Fruit fly (Drosophila melanogaster) whole organism, embryonic: ENCODE measurements around the gene CG32483.

ENCODE experiments used
- Awh ChIP-seq: fragments of 200-800 bp; sonication (Bioruptor generic); IDR thresholded peaks from 2 replicates; pipeline ENCODE4, ENCODE4 v1.3.6; 2022; ENCODE audit warnings: missing biosample characterization, missing genetic modification characterization
- CG10209 ChIP-seq: fragments of 200-800 bp; sonication (Bioruptor generic); optimal IDR thresholded peaks from 3 replicates; lab custom pipeline; 2017; ENCODE audit warnings: missing biosample characterization, mild to moderate bottlenecking, missing genetic modification characterization, missing genetic modification reagents
- CG10267 ChIP-seq: fragments of 200-800 bp; sonication (Bioruptor generic); optimal IDR thresholded peaks from 2 replicates; lab custom pipeline; 2018; ENCODE audit warnings: missing biosample characterization, mild to moderate bottlenecking, missing genetic modification characterization, moderate library complexity
- CG11247 ChIP-seq: fragments of 200-800 bp; sonication (Bioruptor generic); IDR thresholded peaks from 2 replicates; pipeline ENCODE4 v1.3.6; 2022; ENCODE audit warnings: missing biosample characterization, missing genetic modification characterization
- CG11504 ChIP-seq: fragments of 200-800 bp; sonication (Bioruptor generic); optimal IDR thresholded peaks from 3 replicates; lab custom pipeline; 2019; ENCODE audit warnings: missing biosample characterization, mild to moderate bottlenecking, missing genetic modification characterization, moderate library complexity
- CG11696 ChIP-seq: fragments of 200-800 bp; sonication (Bioruptor generic); IDR thresholded peaks from 2 replicates; pipeline ENCODE4 v1.3.6; 2022; ENCODE audit warnings: missing biosample characterization, missing genetic modification characterization
- CG12744 ChIP-seq: fragments of 200-800 bp; sonication (Bioruptor generic); optimal IDR thresholded peaks from 2 replicates; lab custom pipeline; 2016; ENCODE audit warnings: missing biosample characterization, missing genetic modification characterization
- CG15514 ChIP-seq: fragments of 200-800 bp; sonication (Bioruptor generic); optimal IDR thresholded peaks from 3 replicates; lab custom pipeline; 2017; ENCODE audit warnings: missing biosample characterization, missing genetic modification characterization, mild to moderate bottlenecking, moderate library complexity, missing genetic modification reagents
- CG1603 ChIP-seq: fragments of 200-800 bp; sonication (Bioruptor generic); optimal IDR thresholded peaks from 2 replicates; lab custom pipeline; 2019; ENCODE audit warnings: missing biosample characterization, mild to moderate bottlenecking, missing genetic modification characterization, moderate library complexity
- CG17361 ChIP-seq: fragments of 200-800 bp; sonication (Bioruptor generic); IDR thresholded peaks from 3 replicates; pipeline ENCODE4 v1.3.6; 2022; ENCODE audit warnings: missing biosample characterization, missing genetic modification characterization
- CG17912 ChIP-seq: fragments of 200-800 bp; sonication (Bioruptor generic); optimal IDR thresholded peaks from 2 replicates; lab custom pipeline; 2018; ENCODE audit warnings: missing biosample characterization, mild to moderate bottlenecking, missing genetic modification characterization
- CG18599 ChIP-seq: fragments of 200-800 bp; sonication (Bioruptor generic); optimal IDR thresholded peaks from 3 replicates; lab custom pipeline; 2017; ENCODE audit warnings: missing biosample characterization, missing genetic modification characterization, mild to moderate bottlenecking, moderate library complexity, missing genetic modification reagents
- CG2199 ChIP-seq: fragments of 200-800 bp; sonication (Bioruptor generic); IDR thresholded peaks from 3 replicates; pipeline ENCODE4 v1.3.6; 2022; ENCODE audit warnings: missing biosample characterization, missing genetic modification characterization
- CG31388 ChIP-seq: fragments of 200-800 bp; sonication (Bioruptor generic); optimal IDR thresholded peaks from 2 replicates; lab custom pipeline; 2016; ENCODE audit warnings: missing biosample characterization, missing genetic modification characterization
- CG31441 ChIP-seq: fragments of 200-800 bp; sonication (Bioruptor generic); IDR thresholded peaks from 2 replicates; pipeline ENCODE4 v1.3.6; 2022; ENCODE audit warnings: missing biosample characterization, missing genetic modification characterization
- CG3726 ChIP-seq: fragments of 200-800 bp; sonication (Bioruptor generic); IDR thresholded peaks from 3 replicates; pipeline ENCODE4, ENCODE4 v1.3.6; 2022; ENCODE audit warnings: missing biosample characterization, missing genetic modification characterization
- CG4404 ChIP-seq: fragments of 200-800 bp; sonication (Bioruptor generic); IDR thresholded peaks from 2 replicates; pipeline ENCODE4 v1.3.6; 2022; ENCODE audit warnings: missing biosample characterization, missing genetic modification characterization
- CG4424 ChIP-seq: fragments of 200-800 bp; sonication (Bioruptor generic); optimal IDR thresholded peaks from 3 replicates; lab custom pipeline; 2016; ENCODE audit warnings: missing biosample characterization, missing genetic modification characterization
- CG4854 ChIP-seq: fragments of 200-800 bp; sonication (Bioruptor generic); optimal IDR thresholded peaks from 2 replicates; lab custom pipeline; 2016; ENCODE audit warnings: missing biosample characterization, missing genetic modification characterization, inconsistent platforms
- CG6175 ChIP-seq: fragments of 200-800 bp; sonication (Bioruptor generic); IDR thresholded peaks from 3 replicates; pipeline ENCODE4 v1.3.6; 2022; ENCODE audit warnings: missing biosample characterization, missing genetic modification characterization
- CG9215 ChIP-seq: fragments of 200-800 bp; sonication (Bioruptor generic); IDR thresholded peaks from 2 replicates; pipeline ENCODE4 v1.3.6; 2022; ENCODE audit warnings: missing biosample characterization, missing genetic modification characterization
- Dp ChIP-seq: fragments of 200-800 bp; sonication (Bioruptor generic); optimal IDR thresholded peaks from 2 replicates; lab custom pipeline; 2018; ENCODE audit warnings: missing biosample characterization, mild to moderate bottlenecking, missing genetic modification characterization, moderate library complexity
- Fer2 ChIP-seq: fragments of 200-800 bp; sonication (Bioruptor generic); optimal IDR thresholded peaks from 2 replicates; lab custom pipeline; 2018; ENCODE audit warnings: missing biosample characterization, mild to moderate bottlenecking, missing genetic modification characterization, moderate library complexity
- HmgZ ChIP-seq: fragments of 200-800 bp; sonication (Bioruptor generic); optimal IDR thresholded peaks from 2 replicates; lab custom pipeline; 2018; ENCODE audit warnings: missing biosample characterization, mild to moderate bottlenecking, missing genetic modification characterization
- Hsf ChIP-seq: fragments of 200-800 bp; sonication (Bioruptor generic); optimal IDR thresholded peaks from 3 replicates; lab custom pipeline; 2016; ENCODE audit warnings: missing biosample characterization, missing genetic modification characterization
- Kr ChIP-seq: fragments of 200-800 bp; sonication (Bioruptor generic); optimal IDR thresholded peaks from 2 replicates; lab custom pipeline; 2017; ENCODE audit warnings: missing biosample characterization, mild to moderate bottlenecking, missing genetic modification characterization
- Max ChIP-seq: fragments of 200-800 bp; sonication (Bioruptor generic); optimal IDR thresholded peaks from 2 replicates; lab custom pipeline; 2016; ENCODE audit warnings: missing biosample characterization, mild to moderate bottlenecking, missing genetic modification characterization
- Myb ChIP-seq: fragments of 200-800 bp; sonication (Bioruptor generic); optimal IDR thresholded peaks from 2 replicates; lab custom pipeline; 2016; ENCODE audit warnings: missing biosample characterization, missing genetic modification characterization
- Optix ChIP-seq: fragments of 200-800 bp; sonication (Bioruptor generic); IDR thresholded peaks from 3 replicates; pipeline ENCODE4 v1.3.6; 2022; ENCODE audit warnings: missing biosample characterization, missing genetic modification characterization
- Poxn ChIP-seq: fragments of 200-800 bp; sonication (Bioruptor generic); IDR thresholded peaks from 2 replicates; pipeline ENCODE4 v1.3.6; 2022; ENCODE audit warnings: missing biosample characterization, missing genetic modification characterization
- Ravus ChIP-seq: fragments of 200-800 bp; sonication (Bioruptor generic); IDR thresholded peaks from 2 replicates; pipeline ENCODE4 v1.3.6; 2022; ENCODE audit warnings: missing biosample characterization, missing genetic modification characterization
- Rfx ChIP-seq: fragments of 200-800 bp; sonication (Bioruptor generic); IDR thresholded peaks from 2 replicates; pipeline ENCODE4 v1.3.6; 2022; ENCODE audit warnings: missing biosample characterization, missing genetic modification characterization
- Sox100B ChIP-seq: fragments of 200-800 bp; sonication (Bioruptor generic); optimal IDR thresholded peaks from 3 replicates; lab custom pipeline; 2018; ENCODE audit warnings: missing biosample characterization, mild to moderate bottlenecking, missing genetic modification characterization
- Usf ChIP-seq: fragments of 200-800 bp; sonication (Bioruptor generic); optimal IDR thresholded peaks from 2 replicates; lab custom pipeline; 2017; ENCODE audit warnings: missing genotype, missing biosample characterization, missing genetic modification characterization
- bowl ChIP-seq: fragments of 200-800 bp; sonication (Bioruptor generic); IDR thresholded peaks from 2 replicates; pipeline ENCODE4 v1.3.6; 2022; ENCODE audit warnings: missing biosample characterization, missing genetic modification characterization
- cad ChIP-seq: fragments of >200 bp; optimal IDR thresholded peaks from 2 replicates; lab custom pipeline; 2017; ENCODE audit warnings: missing biosample characterization, missing genetic modification characterization
- cas ChIP-seq: fragments of 200-800 bp; sonication (Bioruptor generic); IDR thresholded peaks from 2 replicates; pipeline ENCODE4 v1.3.6; 2022; ENCODE audit warnings: missing biosample characterization, missing genetic modification characterization
- dmrt11E ChIP-seq: fragments of 200-800 bp; sonication (Bioruptor generic); optimal IDR thresholded peaks from 3 replicates; lab custom pipeline; 2018; ENCODE audit warnings: missing biosample characterization, mild to moderate bottlenecking, missing genetic modification characterization, moderate library complexity
- dpn ChIP-seq, 2 experiments: fragments of 200-800 bp; sonication (Bioruptor generic); optimal IDR thresholded peaks; 3 replicates each; lab custom pipeline; 2016; ENCODE audit warnings: missing biosample characterization in 2 of 2, missing genetic modification characterization in 2 of 2
- emc ChIP-seq: fragments of 200-800 bp; sonication (Bioruptor generic); optimal IDR thresholded peaks from 2 replicates; lab custom pipeline; 2016; ENCODE audit warnings: missing biosample characterization, missing genetic modification characterization
- ftz-f1 ChIP-seq: fragments of 200-800 bp; sonication (Bioruptor generic); optimal IDR thresholded peaks from 2 replicates; lab custom pipeline; 2016; ENCODE audit warnings: missing biosample characterization, missing genetic modification characterization
- gsb ChIP-seq: fragments of 200-800 bp; sonication (Bioruptor generic); IDR thresholded peaks from 2 replicates; pipeline ENCODE4 v1.3.6; 2022; ENCODE audit warnings: missing biosample characterization, missing genetic modification characterization
- hb ChIP-seq: fragments of 200-800 bp; sonication (Bioruptor generic); IDR thresholded peaks from 3 replicates; pipeline ENCODE4 v1.3.6; 2022; ENCODE audit warnings: missing biosample characterization, missing genetic modification characterization; ENCODE audit not compliant: partially characterized antibody
- her ChIP-seq: fragments of 200-800 bp; sonication (Bioruptor generic); optimal IDR thresholded peaks from 2 replicates; lab custom pipeline; 2016; ENCODE audit warnings: missing biosample characterization, missing genetic modification characterization
- ken ChIP-seq: fragments of 200-800 bp; sonication (Bioruptor generic); IDR thresholded peaks from 3 replicates; pipeline ENCODE4 v1.3.6; 2022; ENCODE audit warnings: missing biosample characterization, missing genetic modification characterization
- ranshi ChIP-seq: fragments of 200-800 bp; sonication (Bioruptor generic); IDR thresholded peaks from 2 replicates; pipeline ENCODE4 v1.3.6; 2022; ENCODE audit warnings: missing biosample characterization, missing genetic modification characterization
- schlank ChIP-seq: fragments of 200-800 bp; sonication (Bioruptor generic); optimal IDR thresholded peaks from 2 replicates; lab custom pipeline; 2018; ENCODE audit warnings: missing biosample characterization, mild to moderate bottlenecking, missing genetic modification characterization
- slou ChIP-seq: fragments of 200-800 bp; sonication (Bioruptor generic); optimal IDR thresholded peaks from 3 replicates; lab custom pipeline; 2016; ENCODE audit warnings: missing biosample characterization, missing genetic modification characterization
- sr ChIP-seq: fragments of 200-800 bp; sonication (Bioruptor generic); IDR thresholded peaks from 3 replicates; pipeline ENCODE4 v1.3.6; 2022; ENCODE audit warnings: missing biosample characterization, missing genetic modification characterization
- tgo ChIP-seq: fragments of 200-800 bp; sonication (Bioruptor generic); IDR thresholded peaks from 3 replicates; pipeline ENCODE4 v1.3.6; 2022; ENCODE audit warnings: missing biosample characterization, missing genetic modification characterization
- tin ChIP-seq: fragments of 200-800 bp; sonication (Bioruptor generic); optimal IDR thresholded peaks from 3 replicates; lab custom pipeline; 2016; ENCODE audit warnings: missing biosample characterization, missing genetic modification characterization
- toy ChIP-seq: fragments of 200-800 bp; sonication (Bioruptor generic); IDR thresholded peaks from 2 replicates; pipeline ENCODE4 v1.3.6; 2022; ENCODE audit warnings: missing biosample characterization, missing genetic modification characterization
- zen ChIP-seq: fragments of 200-800 bp; sonication (Bioruptor generic); optimal IDR thresholded peaks from 3 replicates; lab custom pipeline; 2018; ENCODE audit warnings: missing biosample characterization, mild to moderate bottlenecking, missing genetic modification characterization, moderate library complexity

Gene CG32483

DNA sequence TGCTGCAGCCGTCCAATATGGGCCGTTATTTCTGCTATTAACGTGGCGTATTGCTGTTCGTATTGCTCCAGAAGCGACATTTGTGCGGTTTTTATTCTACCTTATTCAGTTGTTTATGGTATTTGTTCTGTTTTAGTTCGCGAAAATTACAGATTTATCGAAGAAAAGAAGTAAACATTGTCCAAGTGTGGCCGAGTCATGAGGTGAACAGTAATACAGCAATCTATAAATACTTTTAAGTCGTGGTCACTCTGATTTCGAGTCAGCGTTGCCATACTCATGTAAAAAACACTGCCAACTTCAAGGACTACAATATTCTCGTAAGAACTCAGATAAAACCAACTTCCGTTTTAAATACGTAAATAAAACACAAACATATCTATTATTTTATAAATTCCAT, 2.8 kb upstream of the CG32483 start, which contains the start of gene Vti1a (continued):
- peak; percentile 33 for TF ChIP-seq HmgZ
- no peak for TF ChIP-seq CG11696
- TF ChIP-seq CG4854 (GFP tag; lab: Kevin White, UChicago): no peak
- no peak for TF ChIP-seq CG9215
- TF ChIP-seq dpn (GFP tag; optimal IDR thresholded peaks at IDR 0.05; lab: Kevin White, UChicago): no peak
- no peak for TF ChIP-seq Ravus (GFP tag; lab: Robert Waterston, UW)
- TF ChIP-seq CG17361 (GFP tag; lab: Robert Waterston, UW): 0 out of 3 replicates have a peak, but pooled peaks have one; percentile 33
- no peak for TF ChIP-seq Poxn (GFP tag; lab: Robert Waterston, UW)
- TF ChIP-seq dmrt11E (tag; lab: Kevin White, UChicago): no peak
- no peak for TF ChIP-seq CG11504
- TF ChIP-seq CG15514 (GFP tag; lab: Kevin White, UChicago): peak; percentile 78
- no peak for TF ChIP-seq schlank (tag; lab: Kevin White, UChicago)
- TF ChIP-seq Max (GFP tag; lab: Kevin White, UChicago): no peak
- no peak for TF ChIP-seq Awh
- no peak for TF ChIP-seq CG10209 (GFP tag; lab: Kevin White, UChicago)
- no peak for TF ChIP-seq CG2199 (GFP tag; lab: Robert Waterston, UW)
- no peak for TF ChIP-seq Fer2 (tag; lab: Kevin White, UChicago)
- no peak for TF ChIP-seq CG4404
- no peak for TF ChIP-seq bowl (GFP tag; lab: Robert Waterston, UW)
- 0 out of 2 replicates have a peak, but pooled peaks have one; percentile 6 for TF ChIP-seq Rfx (GFP tag; lab: Robert Waterston, UW)
- TF ChIP-seq CG31441 (GFP tag; lab: Robert Waterston, UW): no peak
- no peak for TF ChIP-seq Hsf (GFP tag; lab: Kevin White, UChicago)
- TF ChIP-seq toy: no peak
- TF ChIP-seq Dp: peak; percentile 57
- no peak for TF ChIP-seq tgo (GFP tag; lab: Robert Waterston, UW)
- TF ChIP-seq ken (GFP tag; lab: Robert Waterston, UW): no peak
- TF ChIP-seq CG10267 (tag; lab: Kevin White, UChicago): peak; percentile 38
- no peak for TF ChIP-seq CG11247 (GFP tag; lab: Robert Waterston, UW)
- no peak for TF ChIP-seq gsb (GFP tag; lab: Robert Waterston, UW)
- no peak for TF ChIP-seq cas
- peak; percentile 82 for TF ChIP-seq ftz-f1
- TF ChIP-seq Myb: peak; percentile 83
- TF ChIP-seq CG18599 (GFP tag; lab: Kevin White, UChicago): no peak
- TF ChIP-seq CG31388: no peak
- no peak for TF ChIP-seq CG12744 (GFP tag; lab: Kevin White, UChicago)
- TF ChIP-seq Optix (GFP tag; lab: Robert Waterston, UW): no peak
- TF ChIP-seq Usf (GFP tag; lab: Kevin White, UChicago): no peak
- no peak for TF ChIP-seq CG17912
- TF ChIP-seq Kr (GFP tag; lab: Kevin White, UChicago): no peak
- TF ChIP-seq CG1603 (tag; lab: Kevin White, UChicago): peak; percentile 64
- no peak for TF ChIP-seq zen
- TF ChIP-seq her (GFP tag; lab: Kevin White, UChicago): no peak
- TF ChIP-seq CG4424: no peak
- no peak for TF ChIP-seq tin
- TF ChIP-seq slou: no peak
- TF ChIP-seq sr: no peak
- TF ChIP-seq emc (GFP tag; lab: Kevin White, UChicago): no peak
- TF ChIP-seq CG3726 (GFP tag; lab: Robert Waterston, UW): no peak
- no peak for TF ChIP-seq ranshi (GFP tag; lab: Robert Waterston, UW)
- no peak for TF ChIP-seq Sox100B (GFP tag; lab: Kevin White, UChicago)
- TF ChIP-seq CG6175 (GFP tag; lab: Robert Waterston, UW): no peak
- TF ChIP-seq hb (GFP tag; lab: Robert Waterston, UW): no peak
- TF ChIP-seq cad (GFP tag; lab: Kevin White, UChicago): no peak
